Fruit fly (Drosophila melanogaster) whole organism: ENCODE measurements around the gene PH4alphaSG1.

Source experiments
- CG8478 ChIP-seq: fragments of >200 bp; optimal IDR thresholded peaks from 2 replicates; lab custom pipeline; 2018; ENCODE audit warnings: inconsistent platforms
- Dll ChIP-seq: fragments of >200 bp; optimal IDR thresholded peaks from 2 replicates; lab custom pipeline; 2017
- EcR ChIP-seq, 2 experiments: fragments of >200 bp; optimal IDR thresholded peaks; 2 replicates each; lab custom pipeline; 2017; ENCODE audit warnings: missing biosample characterization in 2 of 2, missing genetic modification characterization in 2 of 2, missing genetic modification reagents in 2 of 2
- psq ChIP-seq: fragments of >200 bp; optimal IDR thresholded peaks from 2 replicates; lab custom pipeline; 2017
- usp ChIP-seq: fragments of >200 bp; optimal IDR thresholded peaks from 2 replicates; lab custom pipeline; 2017; ENCODE audit warnings: missing biosample characterization, missing genetic modification characterization, mixed read lengths

DNA sequence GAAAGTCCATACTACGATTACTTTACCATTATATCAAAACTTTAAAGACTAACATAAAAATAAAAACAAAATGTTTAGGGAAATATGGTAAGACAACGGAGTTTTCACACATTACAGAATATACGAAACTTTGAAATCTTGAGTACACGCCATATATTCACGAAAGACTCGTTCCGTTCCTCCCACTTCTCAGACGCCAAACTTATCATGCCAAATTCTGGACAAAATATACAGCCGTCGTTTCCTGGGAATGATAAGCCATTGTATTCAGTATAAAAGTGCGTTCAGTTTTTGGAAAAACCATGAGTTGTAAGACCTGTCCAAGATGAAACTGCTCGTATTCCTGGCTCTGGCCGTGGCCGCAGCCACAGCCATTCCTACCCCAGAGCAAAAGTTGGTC, 16.8 kb downstream of the PH4alphaSG1 start, which contains the start of gene Jon99Fi:
- no peak for TF ChIP-seq psq (lab: Kevin White, UChicago)
- no peak for TF ChIP-seq usp (GFP tag; lab: Kevin White, UChicago)
- no peak for TF ChIP-seq CG8478 (lab: Kevin White, UChicago)
- TF ChIP-seq EcR (GFP tag; optimal IDR thresholded peaks at IDR 0.05; lab: Kevin White, UChicago): no peak
- no peak for TF ChIP-seq Dll (lab: Kevin White, UChicago)
